Fruit fly (Drosophila melanogaster) whole organism: ENCODE data around the gene Pis.

Experiments
- pan ChIP-seq: fragments of >200 bp; optimal IDR thresholded peaks from 2 replicates; lab custom pipeline; 2017
- psq ChIP-seq: fragments of >200 bp; optimal IDR thresholded peaks from 2 replicates; lab custom pipeline; 2017
- usp ChIP-seq: fragments of >200 bp; optimal IDR thresholded peaks from 2 replicates; lab custom pipeline; 2017; ENCODE audit warnings: missing biosample characterization, missing genetic modification characterization, mixed read lengths

DNA sequence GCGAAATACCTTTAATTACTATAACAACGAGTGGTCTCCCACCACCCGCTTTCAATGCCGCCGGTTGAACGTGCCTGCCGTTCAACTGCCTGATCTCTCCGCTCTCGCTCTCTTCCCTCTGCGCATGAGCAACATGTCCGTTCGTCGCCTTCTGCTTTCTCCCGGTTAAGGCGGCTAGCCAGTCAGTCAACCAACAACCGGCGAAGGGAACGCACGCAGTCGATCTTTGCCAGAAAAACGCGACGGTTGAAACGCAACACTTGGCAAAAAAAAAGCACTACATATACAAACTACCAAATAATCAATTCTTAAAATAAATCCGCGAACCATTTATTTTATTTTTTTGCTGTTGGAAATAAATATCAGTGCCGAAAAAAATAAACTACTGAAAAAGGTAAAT is 28.3 kb downstream of the Pis start, which contains the start of gene CG12708:
- TF ChIP-seq psq (lab: Kevin White, UChicago), result no peak
- TF ChIP-seq usp (GFP tag; lab: Kevin White, UChicago), result no peak
- TF ChIP-seq pan (lab: Kevin White, UChicago), result no peak
